Worm (Caenorhabditis elegans) whole organism, L4 larva: ENCODE results near the gene Y51A2B.9.
"Not testable (repeated sequence)": the region's sequence is repeated elsewhere in the genome, so short reads cannot be mapped to it uniquely, and the experiment has no call there.

Source experiments
- D1046.2 ChIP-seq: fragments of 200-800 bp; sonication (Bioruptor generic); IDR thresholded peaks from 2 replicates; pipeline ENCODE4 v1.3.6; 2022; ENCODE audit warnings: missing genetic modification characterization, missing compliant biosample characterization
- F10B5.3 ChIP-seq: sonication (generic microtip); optimal IDR thresholded peaks from 2 replicates; lab custom pipeline; 2016; ENCODE audit warnings: mild to moderate bottlenecking, missing genetic modification characterization, missing compliant biosample characterization
- F37D6.2 ChIP-seq: sonication (generic microtip); optimal IDR thresholded peaks from 2 replicates; lab custom pipeline; 2016; ENCODE audit warnings: mild to moderate bottlenecking, missing genetic modification characterization, missing compliant biosample characterization
- F44E2.7 ChIP-seq: fragments of 200-800 bp; sonication (Bioruptor generic); IDR thresholded peaks from 2 replicates; pipeline ENCODE4 v2.1.2; 2022; ENCODE audit warnings: missing genetic modification characterization, missing compliant biosample characterization
- T20F7.1 ChIP-seq: fragments of 200-800 bp; sonication (Bioruptor generic); optimal IDR thresholded peaks from 2 replicates; lab custom pipeline; 2018; ENCODE audit warnings: mild to moderate bottlenecking, missing genetic modification characterization, missing compliant biosample characterization
- aha-1 ChIP-seq: fragments of 150-350 bp; peaks from one replicate; lab custom pipeline; 2014; ENCODE audit warnings: missing biosample characterization, missing genetic modification characterization
- ama-1 ChIP-seq: fragments of 150-350 bp; optimal IDR thresholded peaks from 2 replicates; lab custom pipeline; 2014; ENCODE audit warnings: inconsistent platforms, mixed read lengths
- cey-2 ChIP-seq: sonication (generic microtip); optimal IDR thresholded peaks from 3 replicates; lab custom pipeline; 2017; ENCODE audit warnings: missing genetic modification characterization, mild to moderate bottlenecking, missing compliant biosample characterization, antibody characterized with exemption, borderline replicate concordance; ENCODE audit not compliant: insufficient read depth
- ctbp-1 ChIP-seq: fragments of 200-800 bp; sonication (Bioruptor generic); IDR thresholded peaks from 2 replicates; pipeline ENCODE4 v1.3.6; 2022; ENCODE audit warnings: missing genetic modification reagents, missing genetic modification characterization, missing compliant biosample characterization
- dmd-8 ChIP-seq: fragments of 200-800 bp; sonication (Bioruptor generic); IDR thresholded peaks from 2 replicates; pipeline ENCODE4 v1.3.6; 2022; ENCODE audit warnings: missing genetic modification characterization, missing compliant biosample characterization
- dpl-1 ChIP-seq: fragments of 150-350 bp; optimal IDR thresholded peaks from 2 replicates; lab custom pipeline; 2014; ENCODE audit warnings: missing biosample characterization, missing genetic modification reagents, missing genetic modification characterization
- fos-1 ChIP-seq: fragments of 150-350 bp; optimal IDR thresholded peaks from 2 replicates; lab custom pipeline; 2014; ENCODE audit warnings: missing biosample characterization, missing genetic modification characterization
- hlh-11 ChIP-seq: fragments of 200-800 bp; sonication (Bioruptor generic); optimal IDR thresholded peaks from 2 replicates; lab custom pipeline; 2018; ENCODE audit warnings: mild to moderate bottlenecking, missing genetic modification characterization, missing compliant biosample characterization
- hmg-1.1 ChIP-seq: fragments of 200-800 bp; sonication (Bioruptor generic); IDR thresholded peaks from 2 replicates; pipeline ENCODE4 v1.3.6; 2022; ENCODE audit warnings: missing genetic modification reagents, missing genetic modification characterization, missing compliant biosample characterization
- lin-1 ChIP-seq: fragments of 200-800 bp; sonication (Bioruptor generic); IDR thresholded peaks from 2 replicates; pipeline ENCODE4 v1.3.6; 2022; ENCODE audit warnings: missing genetic modification reagents, missing genetic modification characterization, missing compliant biosample characterization
- lin-38 ChIP-seq: fragments of 200-800 bp; sonication (Bioruptor generic); IDR thresholded peaks from 2 replicates; pipeline ENCODE4 v1.3.6; 2022; ENCODE audit warnings: missing genetic modification reagents, missing genetic modification characterization, missing compliant biosample characterization
- lir-3 ChIP-seq: sonication (generic microtip); optimal IDR thresholded peaks from 2 replicates; lab custom pipeline; 2016; ENCODE audit warnings: mild to moderate bottlenecking, missing genetic modification characterization, missing compliant biosample characterization
- madf-5 ChIP-seq, 2 experiments: fragments of 200-800 bp; sonication (Bioruptor generic); IDR thresholded peaks; 2 replicates each; pipeline ENCODE4 v1.3.6; 2022; ENCODE audit warnings: missing compliant biosample characterization in 2 of 2, missing genetic modification characterization in 2 of 2
- mes-2 ChIP-seq: sonication (generic microtip); optimal IDR thresholded peaks from 2 replicates; lab custom pipeline; 2016; ENCODE audit warnings: missing genotype, mild to moderate bottlenecking, missing genetic modification characterization, missing compliant biosample characterization; ENCODE audit not compliant: poor library complexity, severe bottlenecking
- nhr-11 ChIP-seq: fragments of 150-350 bp; optimal IDR thresholded peaks from 2 replicates; lab custom pipeline; 2014; ENCODE audit warnings: missing biosample characterization, missing genetic modification characterization
- nhr-237 ChIP-seq: sonication (generic microtip); optimal IDR thresholded peaks from 2 replicates; lab custom pipeline; 2017; ENCODE audit warnings: missing biosample characterization, missing genetic modification characterization
- nhr-28 ChIP-seq: fragments of 150-350 bp; optimal IDR thresholded peaks from 2 replicates; lab custom pipeline; 2014; ENCODE audit warnings: missing biosample characterization, missing genetic modification characterization
- nhr-6 ChIP-seq: fragments of 150-350 bp; optimal IDR thresholded peaks from 2 replicates; lab custom pipeline; 2014; ENCODE audit warnings: missing biosample characterization, missing genetic modification characterization
- php-3 ChIP-seq: fragments of 200-800 bp; sonication (Bioruptor generic); IDR thresholded peaks from 2 replicates; pipeline ENCODE4 v1.3.6; 2022; ENCODE audit warnings: missing genetic modification reagents, missing genetic modification characterization, missing compliant biosample characterization
- snpc-1.2 ChIP-seq: fragments of 200-800 bp; sonication (Bioruptor generic); IDR thresholded peaks from 2 replicates; pipeline ENCODE4 v1.3.6; 2022; ENCODE audit warnings: missing genetic modification reagents, missing genetic modification characterization, missing compliant biosample characterization
- snpc-4 ChIP-seq: fragments of 150-350 bp; optimal IDR thresholded peaks from 2 replicates; lab custom pipeline; 2014; ENCODE audit warnings: missing biosample characterization, missing genetic modification characterization
- spr-1 ChIP-seq: sonication (generic microtip); optimal IDR thresholded peaks from 2 replicates; lab custom pipeline; 2016; ENCODE audit warnings: mild to moderate bottlenecking, missing genetic modification characterization, missing compliant biosample characterization
- zfp-3 ChIP-seq: fragments of 200-800 bp; sonication (Bioruptor generic); conservative IDR thresholded peaks from 2 replicates; pipeline ENCODE4 v1.3.6; 2022; ENCODE audit warnings: missing genetic modification reagents, missing genetic modification characterization, missing compliant biosample characterization
- zip-2 ChIP-seq: fragments of 150-350 bp; optimal IDR thresholded peaks from 2 replicates; lab custom pipeline; 2014; ENCODE audit warnings: missing biosample characterization, missing genetic modification characterization
- ztf-7 ChIP-seq: fragments of 150-350 bp; optimal IDR thresholded peaks from 2 replicates; lab custom pipeline; 2014; ENCODE audit warnings: missing biosample characterization, missing genetic modification characterization

Y51A2B.9 gene

DNA sequence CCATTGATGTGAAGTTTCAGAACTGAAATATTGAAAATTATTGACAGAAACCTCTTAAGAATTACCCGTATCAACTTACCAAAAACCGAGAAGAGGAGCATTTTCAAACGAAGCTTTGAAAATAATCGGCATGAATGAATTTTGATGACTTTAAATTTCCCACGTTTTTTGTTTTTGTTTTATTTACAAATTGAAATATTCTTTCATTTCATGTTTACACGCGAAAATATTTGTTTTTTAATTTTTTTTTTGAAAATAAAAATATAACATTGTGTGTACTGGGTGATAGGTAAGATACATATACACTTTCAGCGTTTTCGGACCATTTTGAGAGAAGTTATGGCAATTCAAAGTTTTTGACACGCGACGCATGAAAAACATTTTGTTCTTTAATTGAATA is at the start of gene Y51A2B.9:
Y51A2B.9 (minus strand) TSS at position 101 of the 400 bp plus-strand sequence.
- no peak for TF ChIP-seq nhr-237
- no peak for TF ChIP-seq zfp-3 (GFP tag; lab: Robert Waterston, UW)
- TF ChIP-seq snpc-4 (tag; lab: Kevin White, UChicago), result no peak
- TF ChIP-seq cey-2 (tag; lab: Kevin White, UChicago), result no peak
- TF ChIP-seq hmg-1.1 (GFP tag; lab: Robert Waterston, UW), result no peak
- no peak for TF ChIP-seq ama-1 (lab: Kevin White, UChicago)
- TF ChIP-seq php-3 (GFP tag; lab: Robert Waterston, UW), result no peak
- TF ChIP-seq ztf-7, result no peak
- no peak for TF ChIP-seq D1046.2 (GFP tag; lab: Robert Waterston, UW)
- no peak for TF ChIP-seq F37D6.2 (tag; lab: Kevin White, UChicago)
- TF ChIP-seq snpc-1.2 (GFP tag; lab: Robert Waterston, UW), result no peak
- no peak for TF ChIP-seq nhr-6 (tag; lab: Kevin White, UChicago)
- no peak for TF ChIP-seq ctbp-1
- TF ChIP-seq, all 104 proteins: peak for 0

DNA sequence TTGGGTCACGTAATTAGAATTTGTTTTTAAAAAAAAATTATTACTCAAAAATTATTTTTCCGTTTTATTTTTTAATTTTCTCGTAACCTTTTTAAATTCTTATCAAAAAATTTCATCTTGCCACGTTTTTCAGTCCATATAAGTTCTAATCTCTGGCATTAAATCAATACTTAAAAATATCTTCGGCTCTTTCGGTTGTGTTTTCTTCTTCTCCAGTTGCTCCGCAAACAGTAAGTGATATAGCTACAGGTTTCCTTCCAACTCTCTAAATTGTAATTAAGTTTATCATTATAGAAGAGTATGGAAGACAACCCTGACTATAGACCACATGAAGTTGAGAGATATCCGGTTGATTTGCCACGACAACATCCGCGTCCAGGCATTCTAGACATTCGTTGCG is 48.6 kb upstream of the Y51A2B.9 start, which contains the start of gene ZK228.1:
ZK228.1 (plus strand) TSS at position 301 of the 400 bp plus-strand sequence.
- peak; percentile 38 for TF ChIP-seq aha-1 (tag; lab: Kevin White, UChicago)
- TF ChIP-seq F10B5.3 (tag; lab: Kevin White, UChicago), result no peak
- TF ChIP-seq nhr-11 (tag; lab: Kevin White, UChicago), result no peak

DNA sequence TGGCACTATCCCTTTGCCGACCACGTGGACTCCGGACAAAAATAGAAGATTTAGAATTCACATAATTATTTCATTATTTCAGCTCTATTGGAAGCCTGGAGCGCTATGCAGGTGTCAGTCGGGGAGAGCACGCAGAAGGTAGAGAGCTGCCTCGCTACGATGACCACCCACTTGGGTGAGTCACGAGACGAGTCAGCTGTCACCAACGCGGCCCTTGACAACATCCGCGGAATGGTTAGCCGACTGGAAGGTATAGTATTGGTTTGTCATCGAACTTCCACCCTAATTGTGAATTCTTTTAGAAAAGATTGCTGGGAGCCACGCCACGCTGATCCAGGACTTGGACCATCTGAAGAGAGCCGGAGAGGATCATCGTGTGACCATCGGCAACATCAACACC is 43.9 kb upstream of the Y51A2B.9 start, which contains the start of gene ZK262.9:
ZK262.9 (plus strand) TSS at position 301 of the 400 bp plus-strand sequence.
- not testable (repeated sequence) for TF ChIP-seq F10B5.3 (tag; lab: Kevin White, UChicago); spr-1 (tag; lab: Kevin White, UChicago); T20F7.1
- TF ChIP-seq, all 104 proteins: peak for 0; not testable (repeated sequence) for 104

DNA sequence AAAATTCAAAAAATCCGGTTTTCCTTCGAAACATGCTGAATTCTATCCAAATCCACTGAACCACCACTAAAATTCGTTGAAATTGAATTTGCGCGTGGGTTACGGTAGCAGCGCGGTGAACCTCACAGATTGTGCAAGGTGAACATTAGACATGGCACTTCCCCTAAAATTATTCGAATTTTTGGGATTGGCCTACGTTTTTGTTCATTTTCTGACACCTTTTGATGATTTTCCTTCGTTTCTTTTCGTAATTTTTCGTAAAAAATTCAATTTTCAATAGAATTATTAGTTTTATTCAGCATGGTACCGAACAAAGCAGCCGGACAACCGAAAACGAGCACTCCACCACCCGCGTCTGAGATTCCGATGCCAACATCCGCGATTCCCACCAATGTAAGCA is 42.5 kb upstream of the Y51A2B.9 start, which contains the start of gene ZK262.8:
ZK262.8 (plus strand) TSS at position 301 of the 400 bp plus-strand sequence.
- no peak for TF ChIP-seq dpl-1
- no peak for TF ChIP-seq mes-2 (tag; lab: Kevin White, UChicago)
- no peak for TF ChIP-seq madf-5 (GFP tag; IDR thresholded peaks at IDR 0.05; lab: Robert Waterston, UW)
- no peak for TF ChIP-seq cey-2 (tag; lab: Kevin White, UChicago)
- TF ChIP-seq snpc-4 (tag; lab: Kevin White, UChicago), result no peak
- no peak for TF ChIP-seq fos-1 (tag; lab: Kevin White, UChicago)
- no peak for TF ChIP-seq F44E2.7 (GFP tag; lab: Robert Waterston, UW)

DNA sequence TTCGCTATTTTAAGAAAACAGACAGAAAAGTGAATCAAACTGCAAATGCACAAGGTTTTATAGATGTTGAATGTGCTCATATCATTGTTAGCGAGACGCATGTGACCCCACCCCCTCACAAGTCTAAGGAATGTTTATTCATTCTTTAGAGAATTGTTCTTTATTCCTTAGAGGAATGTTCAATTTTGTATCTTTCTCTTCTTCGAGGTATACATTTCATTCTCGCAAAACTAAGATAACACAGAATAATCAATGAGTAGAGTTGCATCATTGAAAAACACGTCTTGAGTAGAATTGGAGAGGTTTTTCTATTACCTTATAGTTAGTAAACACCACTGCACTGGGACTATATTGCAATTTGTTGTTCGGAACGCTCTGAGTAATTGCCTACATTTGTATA is 39.4 kb upstream of the Y51A2B.9 start, which contains the start of gene ZK262.20:
ZK262.20 (minus strand) TSS at position 101 of the 400 bp plus-strand sequence.
- no peak for TF ChIP-seq lin-1 (GFP tag; lab: Robert Waterston, UW)
- no peak for TF ChIP-seq zfp-3 (GFP tag; lab: Robert Waterston, UW)
- no peak for TF ChIP-seq nhr-6 (tag; lab: Kevin White, UChicago)
- TF ChIP-seq dmd-8 (GFP tag; lab: Robert Waterston, UW), result no peak
- TF ChIP-seq mes-2 (tag; lab: Kevin White, UChicago), result no peak
- no peak for TF ChIP-seq hmg-1.1 (GFP tag; lab: Robert Waterston, UW)
- TF ChIP-seq lir-3, result no peak
- TF ChIP-seq nhr-28 (tag; lab: Kevin White, UChicago), result no peak
- no peak for TF ChIP-seq lin-38 (GFP tag; lab: Robert Waterston, UW)
- no peak for TF ChIP-seq zip-2
- TF ChIP-seq, all 104 proteins: peak for 0

DNA sequence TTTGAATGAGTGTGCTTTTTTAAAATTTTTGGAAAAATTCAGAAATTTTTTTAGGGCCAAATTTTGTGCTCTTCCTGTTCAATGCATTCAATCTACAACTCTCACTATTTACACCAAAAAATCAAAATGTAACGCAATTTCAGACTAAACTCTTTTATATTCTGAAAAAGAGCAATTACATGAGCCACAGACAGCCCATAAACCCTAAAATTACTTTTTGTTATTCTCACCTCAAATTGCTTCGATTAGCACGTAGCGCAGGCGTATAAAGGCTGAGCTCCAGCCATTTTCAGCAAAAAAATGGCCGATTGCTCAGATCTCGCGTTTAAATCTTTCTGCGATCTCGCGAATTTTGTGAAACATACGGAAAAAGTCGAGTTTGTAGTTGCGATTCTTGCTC is 35.9 kb upstream of the Y51A2B.9 start, which contains the start of gene srw-82:
srw-82 (plus strand) TSS at position 301 of the 400 bp plus-strand sequence.
- TF ChIP-seq hlh-11 (tag; lab: Kevin White, UChicago) (no peak), aha-1 (tag; lab: Kevin White, UChicago) (peak; percentile 89)
